Fruit fly (Drosophila melanogaster): ENCODE data around the gene hook.

The hook gene

dm6 chr2L:19035013-19035412, 1.7 kb upstream of the hook start:
- TF ChIP-seq tj (GFP tag; optimal IDR thresholded peaks at IDR 0.05) (peak; percentile 34), toe (GFP tag; optimal IDR thresholded peaks at IDR 0.05) (no peak)

- TF ChIP-seq CG7101 (tag; optimal IDR thresholded peaks at IDR 0.05): peak; percentile 4
- no peak for TF ChIP-seq CG5204 (GFP tag; optimal IDR thresholded peaks at IDR 0.05)
- no peak for TF ChIP-seq Hr96 (GFP tag; optimal IDR thresholded peaks at IDR 0.05)
- TF ChIP-seq pad (GFP tag; optimal IDR thresholded peaks at IDR 0.05): no peak
- TF ChIP-seq Mnt (GFP tag; optimal IDR thresholded peaks at IDR 0.05): peak; percentile 35
- no peak for TF ChIP-seq ovo (GFP tag; optimal IDR thresholded peaks at IDR 0.05)
- TF ChIP-seq toe (GFP tag; optimal IDR thresholded peaks at IDR 0.05): peak; percentile 7
- peak; percentile 8 for TF ChIP-seq CG11617 (GFP tag; optimal IDR thresholded peaks at IDR 0.05)
- no peak for TF ChIP-seq CG12768 (GFP tag; optimal IDR thresholded peaks at IDR 0.05)
- peak; percentile 13 for TF ChIP-seq bab1 (GFP tag; optimal IDR thresholded peaks at IDR 0.05)
- TF ChIP-seq kay (GFP tag; ENCODE audit: borderline replicate concordance): no peak
- no peak for TF ChIP-seq CG33017 (tag; optimal IDR thresholded peaks at IDR 0.05)
Observed at dm6 chr2L:19034213-19034929, 1.1 kb upstream of the hook start, which contains the start of the genes mib2 and CG31800. Gene mib2, plus strand, starts transcription at chr2L:19034444. Gene CG31800, minus strand, starts transcription at chr2L:19034576.

dm6 chr2L:19027246-19027886, 5.9 kb downstream of the hook start, which contains the start of gene Sidpn:
Gene Sidpn, plus strand, starts transcription at chr2L:19027710.
- TF ChIP-seq CG1620 (GFP tag; optimal IDR thresholded peaks at IDR 0.05): no peak
- TF ChIP-seq CG7045 (GFP tag; optimal IDR thresholded peaks at IDR 0.05): no peak
- TF ChIP-seq cic (GFP tag; optimal IDR thresholded peaks at IDR 0.05): peak; percentile 9

- TF ChIP-seq CG14711 (tag; optimal IDR thresholded peaks at IDR 0.05): no peak
- peak; percentile 10 for TF ChIP-seq toe (GFP tag; optimal IDR thresholded peaks at IDR 0.05)
- TF ChIP-seq CG7045 (GFP tag; optimal IDR thresholded peaks at IDR 0.05): peak; percentile 11
- peak; percentile 32 for TF ChIP-seq CG33017 (tag; optimal IDR thresholded peaks at IDR 0.05)
- TF ChIP-seq CG5204 (GFP tag; optimal IDR thresholded peaks at IDR 0.05): no peak
- peak; percentile 21 for TF ChIP-seq CG7101 (tag; optimal IDR thresholded peaks at IDR 0.05)
Observed at dm6 chr2L:19026491-19027197, 6.7 kb downstream of the hook start.

dm6 chr2L:19024744-19025059, 8.6 kb downstream of the hook start:
- no peak for TF ChIP-seq CG7045 (GFP tag; optimal IDR thresholded peaks at IDR 0.05)
- no peak for TF ChIP-seq CG33017 (tag; optimal IDR thresholded peaks at IDR 0.05)
- TF ChIP-seq cnc (optimal IDR thresholded peaks at IDR 0.05): no peak
- no peak for TF ChIP-seq Crg-1 (GFP tag; optimal IDR thresholded peaks at IDR 0.05)
- no peak for TF ChIP-seq CG7101 (tag; optimal IDR thresholded peaks at IDR 0.05)
- no peak for TF ChIP-seq CG1620 (GFP tag; optimal IDR thresholded peaks at IDR 0.05)
- no peak for TF ChIP-seq CG5204 (GFP tag; optimal IDR thresholded peaks at IDR 0.05)
- TF ChIP-seq kay (GFP tag; ENCODE audit: borderline replicate concordance): no peak
- TF ChIP-seq Clk (GFP tag; optimal IDR thresholded peaks at IDR 0.05): no peak
- TF ChIP-seq CG14711 (tag; optimal IDR thresholded peaks at IDR 0.05): no peak
- TF ChIP-seq Hr96 (GFP tag; optimal IDR thresholded peaks at IDR 0.05): no peak
- no peak for TF ChIP-seq CG12768 (GFP tag; optimal IDR thresholded peaks at IDR 0.05)
- no peak for TF ChIP-seq tj (GFP tag; optimal IDR thresholded peaks at IDR 0.05)

dm6 chr2L:19023972-19024743, 9.1 kb downstream of the hook start:
- peak; percentile 10 for TF ChIP-seq tj (GFP tag; optimal IDR thresholded peaks at IDR 0.05)
- TF ChIP-seq CG11617 (GFP tag; optimal IDR thresholded peaks at IDR 0.05): peak; percentile 13
- no peak for TF ChIP-seq Crg-1 (GFP tag; optimal IDR thresholded peaks at IDR 0.05)
- peak; percentile 8 for TF ChIP-seq CG7101 (tag; optimal IDR thresholded peaks at IDR 0.05)
- no peak for TF ChIP-seq cnc (optimal IDR thresholded peaks at IDR 0.05)
- TF ChIP-seq CG7045 (GFP tag; optimal IDR thresholded peaks at IDR 0.05): peak; percentile 8
- no peak for TF ChIP-seq Mnt (GFP tag; optimal IDR thresholded peaks at IDR 0.05)
- no peak for TF ChIP-seq bab1 (GFP tag; optimal IDR thresholded peaks at IDR 0.05)
- no peak for TF ChIP-seq Hr96 (GFP tag; optimal IDR thresholded peaks at IDR 0.05)
- TF ChIP-seq CG5204 (GFP tag; optimal IDR thresholded peaks at IDR 0.05): peak; percentile 43

- TF ChIP-seq cic (GFP tag; optimal IDR thresholded peaks at IDR 0.05) (no peak), ovo (GFP tag; optimal IDR thresholded peaks at IDR 0.05) (no peak), kay (GFP tag; ENCODE audit: borderline replicate concordance) (no peak), cnc (optimal IDR thresholded peaks at IDR 0.05) (no peak), CG1620 (GFP tag; optimal IDR thresholded peaks at IDR 0.05) (no peak), Mnt (GFP tag; optimal IDR thresholded peaks at IDR 0.05) (no peak), CG33017 (tag; optimal IDR thresholded peaks at IDR 0.05) (no peak), tj (GFP tag; optimal IDR thresholded peaks at IDR 0.05) (no peak), CG7101 (tag; optimal IDR thresholded peaks at IDR 0.05) (no peak)
Observed at dm6 chr2L:19022221-19022516, 11.1 kb downstream of the hook start, which contains the start of gene CG15172. Gene CG15172, plus strand, starts transcription at chr2L:19022417.
